Fruit fly (Drosophila melanogaster): ENCODE data around the gene CG12236.

CG12236 gene

dm6 chrX:5879543-5879943, 28.4 kb upstream of the CG12236 start, which contains the start of the genes Usp30 and CG16721:
Usp30 (minus strand) TSS chrX:5879787.
CG16721 (plus strand) TSS chrX:5879869.
- no peak for TF ChIP-seq CG10565 (GFP tag; optimal IDR thresholded peaks at IDR 0.05)
- TF ChIP-seq crc (GFP tag; optimal IDR thresholded peaks at IDR 0.05): no peak
- TF ChIP-seq dmrt11E (tag; optimal IDR thresholded peaks at IDR 0.05): peak; percentile 10
- no peak for TF ChIP-seq CG31224 (GFP tag; IDR thresholded peaks at IDR 0.05)
- peak; percentile 44 for TF ChIP-seq NFAT (GFP tag; IDR thresholded peaks at IDR 0.05)
- TF ChIP-seq ems (GFP tag; optimal IDR thresholded peaks at IDR 0.05): peak; percentile 72
- no peak for TF ChIP-seq CG17568 (GFP tag; optimal IDR thresholded peaks at IDR 0.05)
- peak; percentile 65 for TF ChIP-seq Myb (GFP tag; optimal IDR thresholded peaks at IDR 0.05)
- no peak for TF ChIP-seq dati (GFP tag; IDR thresholded peaks at IDR 0.05)
- no peak for TF ChIP-seq ap (GFP tag; IDR thresholded peaks at IDR 0.05)
- no peak for TF ChIP-seq bcd (GFP tag; optimal IDR thresholded peaks at IDR 0.05)
- TF ChIP-seq CG10654 (GFP tag; optimal IDR thresholded peaks at IDR 0.05): peak; percentile 17
- no peak for TF ChIP-seq CG13424 (tag; optimal IDR thresholded peaks at IDR 0.05)
- no peak for TF ChIP-seq fd96Cb (tag; optimal IDR thresholded peaks at IDR 0.05)
- no peak for TF ChIP-seq Trl (optimal IDR thresholded peaks at IDR 0.05)
- peak; percentile 51 for TF ChIP-seq Trl (GFP tag; optimal IDR thresholded peaks at IDR 0.05)
- TF ChIP-seq croc (GFP tag; conservative IDR thresholded peaks at IDR 0.05): no peak
- TF ChIP-seq CG10959 (GFP tag; IDR thresholded peaks at IDR 0.05): no peak
- TF ChIP-seq CG8924 (tag; optimal IDR thresholded peaks at IDR 0.05): no peak
- no peak for TF ChIP-seq CG6689 (GFP tag; IDR thresholded peaks at IDR 0.05)
- no peak for TF ChIP-seq lmd (GFP tag; IDR thresholded peaks at IDR 0.05)
- no peak for TF ChIP-seq tio (GFP tag; optimal IDR thresholded peaks at IDR 0.05)
- peak; percentile 57; the same call in 1 of the 3 replicates for TF ChIP-seq Opbp (GFP tag; IDR thresholded peaks at IDR 0.05; ENCODE audit: partially characterized antibody)
- peak; percentile 60 for TF ChIP-seq NC2β (GFP tag; optimal IDR thresholded peaks at IDR 0.05)
- TF ChIP-seq CG10431 (GFP tag; optimal IDR thresholded peaks at IDR 0.05): no peak
- TF ChIP-seq pnt (GFP tag; optimal IDR thresholded peaks at IDR 0.05): no peak
- no peak for TF ChIP-seq Lpt (GFP tag; optimal IDR thresholded peaks at IDR 0.05)
- TF ChIP-seq CG6254 (GFP tag; optimal IDR thresholded peaks at IDR 0.05): no peak
- peak; percentile 51; the same call in 2 of the 3 replicates for TF ChIP-seq Dbx (GFP tag; IDR thresholded peaks at IDR 0.05)
- no peak for TF ChIP-seq Stat92E (GFP tag; optimal IDR thresholded peaks at IDR 0.05)
- TF ChIP-seq CG5245 (GFP tag; optimal IDR thresholded peaks at IDR 0.05): no peak
- peak; percentile 13 for TF ChIP-seq nmo (GFP tag; optimal IDR thresholded peaks at IDR 0.05)
- no peak for TF ChIP-seq Sox100B (GFP tag; optimal IDR thresholded peaks at IDR 0.05)
- TF ChIP-seq CG2199 (GFP tag; IDR thresholded peaks at IDR 0.05): no peak
- no peak for TF ChIP-seq rib (GFP tag; IDR thresholded peaks at IDR 0.05)
- peak; percentile 77 for TF ChIP-seq HLH4C (GFP tag; IDR thresholded peaks at IDR 0.05; ENCODE audit: partially characterized antibody)
- TF ChIP-seq CG34224 (GFP tag; IDR thresholded peaks at IDR 0.05; ENCODE audit: partially characterized antibody): peak; percentile 87
- no peak for TF ChIP-seq CG5180 (GFP tag; optimal IDR thresholded peaks at IDR 0.05)
- no peak for TF ChIP-seq cwo (GFP tag; optimal IDR thresholded peaks at IDR 0.05)
- peak; percentile 67 for TF ChIP-seq HLH54F (GFP tag; optimal IDR thresholded peaks at IDR 0.05)
- TF ChIP-seq CG11560 (tag; IDR thresholded peaks at IDR 0.05): no peak
- peak; percentile 93 for TF ChIP-seq CG2116 (GFP tag; optimal IDR thresholded peaks at IDR 0.05)
- no peak for TF ChIP-seq cad (GFP tag; optimal IDR thresholded peaks at IDR 0.05)
- TF ChIP-seq CG17359 (tag; optimal IDR thresholded peaks at IDR 0.05): peak; percentile 24
- no peak for TF ChIP-seq wek (GFP tag; optimal IDR thresholded peaks at IDR 0.05)
- peak; percentile 74 for TF ChIP-seq Ets97D (GFP tag; optimal IDR thresholded peaks at IDR 0.05)
- TF ChIP-seq ase (GFP tag; IDR thresholded peaks at IDR 0.05): no peak
- TF ChIP-seq nerfin-1 (tag; optimal IDR thresholded peaks at IDR 0.05): peak; percentile 1
- no peak for TF ChIP-seq CG15073 (GFP tag; optimal IDR thresholded peaks at IDR 0.05)
- no peak for TF ChIP-seq CG32767 (GFP tag; IDR thresholded peaks at IDR 0.05)
- TF ChIP-seq Rx (GFP tag; IDR thresholded peaks at IDR 0.05): no peak
- TF ChIP-seq Hr3 (GFP tag; optimal IDR thresholded peaks at IDR 0.05): no peak

Measured in whole organism, embryonic.